3 worm cellular contexts compared by ENCODE assay signal in genomic region chrIII:11324093-11324492, ce11.
TF ChIP-seq lines count a peak whose summit lies in the region.

No protein-coding gene starts in this region.

TF ChIP-seq in whole organism, L1 larva, 84 proteins besides CTCF, POLR2A, EP300 and RAD21:
- TF ChIP-seq mab-9 (GFP tag; IDR thresholded peaks at IDR 0.05; lab: Robert Waterston, UW) = 0 out of 2 replicates have a peak, but pooled peaks have one; percentile 18
- peak; percentile 12 for TF ChIP-seq nhr-85 (tag; lab: Kevin White, UChicago)
- TF ChIP-seq grh-1 (GFP tag; IDR thresholded peaks at IDR 0.05; lab: Robert Waterston, UW) = 0 out of 2 replicates have a peak, but pooled peaks have one; percentile 7
- TF ChIP-seq nhr-76 (tag; optimal IDR thresholded peaks at IDR 0.05; lab: Kevin White, UChicago) = no peak
- TF ChIP-seq efl-1 (optimal IDR thresholded peaks at IDR 0.05; lab: Kevin White, UChicago) = no peak
- TF ChIP-seq efl-1 (GFP tag; optimal IDR thresholded peaks at IDR 0.05 in 1 of 2; lab: Kevin White, UChicago) = peak in 1 of 2 experiments; percentile 64
- no peak for TF ChIP-seq nhr-12 (tag; optimal IDR thresholded peaks at IDR 0.05; lab: Kevin White, UChicago)

TF ChIP-seq in whole organism, L4 larva, 104 proteins besides CTCF, POLR2A, EP300 and RAD21:
- TF ChIP-seq Y48G9A.11 (GFP tag; IDR thresholded peaks at IDR 0.05; lab: Robert Waterston, UW) (no peak), mxl-2 (GFP tag; conservative IDR thresholded peaks at IDR 0.05; lab: Robert Waterston, UW) (no peak), pha-4 (GFP tag; IDR thresholded peaks at IDR 0.05; lab: Robert Waterston, UW) (peak; percentile 34; the same call in 1 of the 2 replicates), pha-4 (tag; optimal IDR thresholded peaks at IDR 0.05; lab: Kevin White, UChicago) (no peak), lsy-2 (tag; optimal IDR thresholded peaks at IDR 0.05; lab: Kevin White, UChicago) (no peak), nhr-42 (GFP tag; IDR thresholded peaks at IDR 0.05; lab: Robert Waterston, UW) (no peak), set-16 (GFP tag; IDR thresholded peaks at IDR 0.05; lab: Robert Waterston, UW) (peak; percentile 81), aha-1 (tag; lab: Kevin White, UChicago) (peak; percentile 58), jun-1 (tag; optimal IDR thresholded peaks at IDR 0.05; lab: Kevin White, UChicago) (no peak), unc-39 (tag; optimal IDR thresholded peaks at IDR 0.05; lab: Kevin White, UChicago) (no peak)

TF ChIP-seq in whole organism, young adult, 124 proteins besides CTCF, POLR2A, EP300 and RAD21:
- TF ChIP-seq egrh-3 (GFP tag; IDR thresholded peaks at IDR 0.05; lab: Robert Waterston, UW) (peak; percentile 40; the same call in 1 of the 2 replicates), F49E8.2 (tag; optimal IDR thresholded peaks at IDR 0.05; lab: Kevin White, UChicago; ENCODE audit: insufficient read depth) (no peak)
TF ChIP-seq in whole organism, young adult: peak in this region for 1.
